Worm (Caenorhabditis elegans) whole organism, L1 larva: ENCODE measurements around the gene B0507.7.
"Not testable (repeated sequence)": the region's sequence is repeated elsewhere in the genome, so short reads cannot be mapped to it uniquely, and the experiment has no call there.

Experiments used
- alr-1 ChIP-seq: fragments of 200-800 bp; sonication (Bioruptor generic); optimal IDR thresholded peaks from 2 replicates; lab custom pipeline; 2018; ENCODE audit warnings: borderline replicate concordance, mild to moderate bottlenecking, missing genetic modification characterization, missing compliant biosample characterization
- aly-2 ChIP-seq: fragments of 150-350 bp; optimal IDR thresholded peaks from 2 replicates; lab custom pipeline; 2014; ENCODE audit warnings: missing biosample characterization, missing genetic modification characterization
- ama-1 ChIP-seq: fragments of 150-350 bp; optimal IDR thresholded peaks from 2 replicates; lab custom pipeline; 2014
- ceh-82 ChIP-seq, 3 experiments: fragments of 150-350 bp in 1 of 3; sonication (generic microtip) in 2 of 3; optimal IDR thresholded peaks; 2 replicates each; lab custom pipeline; 2014 to 2017; ENCODE audit warnings: missing biosample characterization in 3 of 3, missing genetic modification characterization in 3 of 3
- ces-1 ChIP-seq: fragments of 150-350 bp; optimal IDR thresholded peaks from 2 replicates; lab custom pipeline; 2014; ENCODE audit warnings: missing biosample characterization, missing genetic modification reagents, missing genetic modification characterization
- dpl-1 ChIP-seq, 3 experiments: fragments of 150-350 bp in 2 of 3; sonication (generic microtip) in 1 of 3; optimal IDR thresholded peaks; 2 replicates each; lab custom pipeline; 2014 to 2017; ENCODE audit warnings: missing biosample characterization in 3 of 3, missing genetic modification characterization in 3 of 3, missing genetic modification reagents in 3 of 3
- dsc-1 ChIP-seq: sonication (generic microtip); optimal IDR thresholded peaks from 2 replicates; lab custom pipeline; 2016; ENCODE audit warnings: mild to moderate bottlenecking, missing genetic modification characterization, missing compliant biosample characterization
- efl-1 ChIP-seq, 4 experiments: fragments of 150-350 bp; optimal IDR thresholded peaks in 3 of 4; peaks in 1 of 4; 1 replicate in 1 of 4; 2 replicates in 3 of 4; lab custom pipeline; 2014; ENCODE audit warnings: missing biosample characterization in 2 of 4, missing genetic modification characterization in 2 of 4, missing genetic modification reagents in 2 of 4
- egl-27 ChIP-seq, 2 experiments: fragments of 150-350 bp in 1 of 2; sonication (generic microtip); optimal IDR thresholded peaks; 3 replicates each; lab custom pipeline; 2017 to 2018; ENCODE audit warnings: missing biosample characterization in 2 of 2, missing genetic modification characterization in 2 of 2, missing genetic modification reagents in 2 of 2
- fkh-10 ChIP-seq: sonication (generic microtip); optimal IDR thresholded peaks from 2 replicates; lab custom pipeline; 2017; ENCODE audit warnings: missing biosample characterization, missing genetic modification reagents, missing genetic modification characterization
- grh-1 ChIP-seq: fragments of 200-800 bp; sonication (Bioruptor generic); IDR thresholded peaks from 2 replicates; pipeline ENCODE4 v1.3.6; 2022; ENCODE audit warnings: missing genetic modification reagents, missing genetic modification characterization, missing compliant biosample characterization
- hlh-17 ChIP-seq: fragments of 200-800 bp; sonication (Bioruptor generic); optimal IDR thresholded peaks from 2 replicates; lab custom pipeline; 2018; ENCODE audit warnings: missing genetic modification characterization, mild to moderate bottlenecking, missing compliant biosample characterization, moderate library complexity, borderline replicate concordance
- irx-1 ChIP-seq: sonication (generic microtip); optimal IDR thresholded peaks from 2 replicates; lab custom pipeline; 2016; ENCODE audit warnings: missing genetic modification characterization, missing compliant biosample characterization
- lin-14 ChIP-seq: fragments of 200-800 bp; sonication (Bioruptor generic); optimal IDR thresholded peaks from 2 replicates; lab custom pipeline; 2018; ENCODE audit warnings: mild to moderate bottlenecking, missing genetic modification characterization, moderate library complexity, missing compliant biosample characterization
- lsy-2 ChIP-seq, 2 experiments: fragments of 150-350 bp; optimal IDR thresholded peaks; 2 replicates each; lab custom pipeline; 2014; ENCODE audit warnings: missing biosample characterization in 2 of 2, missing genetic modification characterization in 2 of 2
- mef-2 ChIP-seq: fragments of 150-350 bp; optimal IDR thresholded peaks from 2 replicates; lab custom pipeline; 2014; ENCODE audit warnings: missing biosample characterization, missing genetic modification characterization
- nhr-12 ChIP-seq: sonication (generic microtip); optimal IDR thresholded peaks from 2 replicates; lab custom pipeline; 2017; ENCODE audit warnings: missing biosample characterization, missing genetic modification characterization
- nhr-19 ChIP-seq: fragments of 200-800 bp; sonication (Bioruptor generic); conservative IDR thresholded peaks from 2 replicates; pipeline ENCODE4 v1.3.6; 2022; ENCODE audit warnings: missing genetic modification characterization, missing compliant biosample characterization
- nhr-20 ChIP-seq: sonication (generic microtip); optimal IDR thresholded peaks from 2 replicates; lab custom pipeline; 2016; ENCODE audit warnings: mild to moderate bottlenecking, missing genetic modification characterization, missing compliant biosample characterization
- nhr-76 ChIP-seq: sonication (generic microtip); optimal IDR thresholded peaks from 2 replicates; lab custom pipeline; 2017; ENCODE audit warnings: missing biosample characterization, missing genetic modification characterization
- nhr-84 ChIP-seq: sonication (generic microtip); optimal IDR thresholded peaks from 2 replicates; lab custom pipeline; 2017; ENCODE audit warnings: missing biosample characterization, missing genetic modification characterization
- pag-3 ChIP-seq: sonication (generic microtip); optimal IDR thresholded peaks from 2 replicates; lab custom pipeline; 2017; ENCODE audit warnings: missing genetic modification characterization, mild to moderate bottlenecking, missing compliant biosample characterization, antibody characterized with exemption, borderline replicate concordance; ENCODE audit not compliant: insufficient read depth
- pax-3 ChIP-seq: fragments of 200-800 bp; sonication (Bioruptor generic); optimal IDR thresholded peaks from 2 replicates; lab custom pipeline; 2018; ENCODE audit warnings: mild to moderate bottlenecking, missing genetic modification characterization, moderate library complexity, missing compliant biosample characterization
- snpc-4 ChIP-seq: fragments of 150-350 bp; optimal IDR thresholded peaks from 2 replicates; lab custom pipeline; 2014; ENCODE audit warnings: missing biosample characterization, missing genetic modification characterization
- swsn-7 ChIP-seq: sonication (generic microtip); optimal IDR thresholded peaks from 2 replicates; lab custom pipeline; 2016; ENCODE audit warnings: missing genetic modification characterization, missing compliant biosample characterization
- unc-62 ChIP-seq: fragments of 150-350 bp; optimal IDR thresholded peaks from 2 replicates; lab custom pipeline; 2014; ENCODE audit warnings: missing biosample characterization, missing genetic modification reagents, missing genetic modification characterization
- xbp-1 ChIP-seq: sonication (generic microtip); optimal IDR thresholded peaks from 2 replicates; lab custom pipeline; 2016; ENCODE audit warnings: missing genetic modification characterization, missing compliant biosample characterization
- zip-4 ChIP-seq: fragments of 200-800 bp; sonication (Bioruptor generic); optimal IDR thresholded peaks from 2 replicates; lab custom pipeline; 2018; ENCODE audit warnings: mild to moderate bottlenecking, missing genetic modification characterization, moderate library complexity, missing compliant biosample characterization
- ztf-11 ChIP-seq, 2 experiments: sonication (generic microtip); optimal IDR thresholded peaks; 2 replicates each; lab custom pipeline; 2016 to 2017; ENCODE audit warnings: missing genetic modification characterization in 2 of 2, missing biosample characterization in 1 of 2, missing compliant biosample characterization in 1 of 2
- ztf-4 ChIP-seq: fragments of 150-350 bp; optimal IDR thresholded peaks from 2 replicates; lab custom pipeline; 2014; ENCODE audit warnings: missing biosample characterization, missing genetic modification characterization

The B0507.7 gene

ce11 chrV:8729100-8729499, 29.4 kb downstream of the B0507.7 start, which contains the start of gene ZC196.5 (continued):
- TF ChIP-seq nhr-20: no peak
- no peak for TF ChIP-seq ceh-82 (tag; optimal IDR thresholded peaks at IDR 0.05; lab: Kevin White, UChicago)

- TF ChIP-seq nhr-19 (GFP tag; lab: Robert Waterston, UW) (no peak), snpc-4 (tag; lab: Kevin White, UChicago) (no peak), efl-1 (optimal IDR thresholded peaks at IDR 0.05; lab: Kevin White, UChicago) (no peak), efl-1 (GFP tag; optimal IDR thresholded peaks at IDR 0.05 in 1 of 2; lab: Kevin White, UChicago) (no peak), irx-1 (tag; lab: Kevin White, UChicago) (no peak), egl-27 (tag; optimal IDR thresholded peaks at IDR 0.05; lab: Kevin White, UChicago) (no peak), alr-1 (no peak), nhr-20 (no peak), pag-3 (tag; lab: Kevin White, UChicago) (no peak), ztf-11 (tag; optimal IDR thresholded peaks at IDR 0.05; lab: Kevin White, UChicago) (no peak), lsy-2 (tag; optimal IDR thresholded peaks at IDR 0.05; lab: Kevin White, UChicago) (no peak), hlh-17 (no peak), pax-3 (tag; lab: Kevin White, UChicago) (no peak), zip-4 (no peak), aly-2 (tag; lab: Kevin White, UChicago) (no peak), dpl-1 (GFP tag; optimal IDR thresholded peaks at IDR 0.05; lab: Kevin White, UChicago) (no peak), xbp-1 (tag; lab: Kevin White, UChicago) (no peak), grh-1 (GFP tag; lab: Robert Waterston, UW) (no peak)
Measured at ce11 chrV:8727077-8727476, 31.4 kb downstream of the B0507.7 start, which contains the start of gene ZC196.9. Gene ZC196.9, minus strand, starts transcription at chrV:8727177.

ce11 chrV:8726228-8726627, 32.3 kb downstream of the B0507.7 start, which contains the start of gene droe-8:
Gene droe-8, plus strand, starts transcription at chrV:8726528.
- TF ChIP-seq unc-62 (GFP tag; lab: Kevin White, UChicago); nhr-12 (tag; lab: Kevin White, UChicago); mef-2 (tag; lab: Kevin White, UChicago): not testable (repeated sequence)

- not testable (repeated sequence) for TF ChIP-seq ama-1 (lab: Kevin White, UChicago); nhr-76 (tag; lab: Kevin White, UChicago); ztf-4 (tag; lab: Kevin White, UChicago)
Measured at ce11 chrV:8722160-8722559, 36.4 kb downstream of the B0507.7 start, which contains the start of gene ZC196.8. Gene ZC196.8, minus strand, starts transcription at chrV:8722260.

ce11 chrV:8718399-8718798, 40.1 kb downstream of the B0507.7 start:
- TF ChIP-seq lin-14 (GFP tag; lab: Kevin White, UChicago): no peak
- TF ChIP-seq dsc-1 (tag; lab: Kevin White, UChicago): no peak

- peak; percentile 61 for TF ChIP-seq fkh-10 (GFP tag; lab: Kevin White, UChicago)
- TF ChIP-seq nhr-84 (tag; lab: Kevin White, UChicago): no peak
- peak; percentile 68 for TF ChIP-seq lin-14 (GFP tag; lab: Kevin White, UChicago)
- peak; percentile 52 for TF ChIP-seq ces-1 (GFP tag; lab: Kevin White, UChicago)
- TF ChIP-seq swsn-7 (tag; lab: Kevin White, UChicago): no peak
Measured at ce11 chrV:8716175-8716574, 42.3 kb downstream of the B0507.7 start, which contains the start of gene glr-5. Gene glr-5, plus strand, starts transcription at chrV:8716495.
